Worm (Caenorhabditis elegans) whole organism, L4 larva: ENCODE measurements around the gene sel-7.

Source experiments
- T26A8.4 ChIP-seq: fragments of 200-800 bp; sonication (Bioruptor generic); IDR thresholded peaks from 2 replicates; pipeline ENCODE4 v1.3.6; 2022; ENCODE audit warnings: missing genetic modification characterization, missing compliant biosample characterization
- Y105C5A.15 ChIP-seq: fragments of 200-800 bp; sonication (Bioruptor generic); IDR thresholded peaks from 2 replicates; pipeline ENCODE4 v1.3.6; 2022; ENCODE audit warnings: missing genetic modification characterization, missing compliant biosample characterization
- ZK546.5 ChIP-seq, 2 experiments: sonication (generic microtip); optimal IDR thresholded peaks; 2 replicates each; lab custom pipeline; 2017; ENCODE audit warnings: missing biosample characterization in 2 of 2, missing genetic modification characterization in 2 of 2
- aha-1 ChIP-seq: fragments of 150-350 bp; peaks from one replicate; lab custom pipeline; 2014; ENCODE audit warnings: missing biosample characterization, missing genetic modification characterization
- arid-1 ChIP-seq: fragments of 200-800 bp; sonication (Bioruptor generic); conservative IDR thresholded peaks from 2 replicates; pipeline ENCODE4 v1.3.6; 2022; ENCODE audit warnings: missing genetic modification reagents, missing genetic modification characterization, missing compliant biosample characterization
- attf-4 ChIP-seq: sonication (generic microtip); optimal IDR thresholded peaks from 3 replicates; lab custom pipeline; 2017; ENCODE audit warnings: missing biosample characterization, missing genetic modification characterization
- ceh-20 ChIP-seq: fragments of 200-800 bp; sonication (Bioruptor generic); IDR thresholded peaks from 2 replicates; pipeline ENCODE4 v1.3.6; 2022; ENCODE audit warnings: missing genetic modification reagents, missing genetic modification characterization, missing compliant biosample characterization
- ces-1 ChIP-seq: fragments of 150-350 bp; sonication (generic microtip); optimal IDR thresholded peaks from 4 replicates; lab custom pipeline; 2014; ENCODE audit warnings: missing biosample characterization, missing genetic modification reagents, missing genetic modification characterization
- daf-16 ChIP-seq, 3 experiments: sonication (generic microtip); optimal IDR thresholded peaks; 2 replicates each; lab custom pipeline; 2016 to 2017; ENCODE audit warnings: missing genetic modification characterization in 3 of 3, missing genetic modification reagents in 3 of 3, mild to moderate bottlenecking in 2 of 3, missing compliant biosample characterization in 2 of 3, missing biosample characterization in 1 of 3, moderate library complexity in 1 of 3
- dmd-6 ChIP-seq: fragments of 200-800 bp; sonication (Bioruptor generic); IDR thresholded peaks from 2 replicates; pipeline ENCODE4 v1.3.6; 2022; ENCODE audit warnings: missing genetic modification reagents, missing genetic modification characterization, missing compliant biosample characterization
- dmd-8 ChIP-seq: fragments of 200-800 bp; sonication (Bioruptor generic); IDR thresholded peaks from 2 replicates; pipeline ENCODE4 v1.3.6; 2022; ENCODE audit warnings: missing genetic modification characterization, missing compliant biosample characterization
- dpl-1 ChIP-seq: fragments of 150-350 bp; optimal IDR thresholded peaks from 2 replicates; lab custom pipeline; 2014; ENCODE audit warnings: missing biosample characterization, missing genetic modification reagents, missing genetic modification characterization
- dve-1 ChIP-seq: sonication (generic microtip); optimal IDR thresholded peaks from 2 replicates; lab custom pipeline; 2017; ENCODE audit warnings: antibody characterized with exemption, mild to moderate bottlenecking, missing genetic modification characterization, missing compliant biosample characterization; ENCODE audit not compliant: insufficient read depth
- fkh-10 ChIP-seq: fragments of 150-350 bp; optimal IDR thresholded peaks from 2 replicates; lab custom pipeline; 2014; ENCODE audit warnings: missing biosample characterization, missing genetic modification reagents, missing genetic modification characterization
- gei-8 ChIP-seq: fragments of 200-800 bp; sonication (Bioruptor generic); optimal IDR thresholded peaks from 2 replicates; lab custom pipeline; 2018; ENCODE audit warnings: mild to moderate bottlenecking, missing genetic modification characterization, missing compliant biosample characterization
- hif-1 ChIP-seq, 2 experiments: sonication (generic microtip); optimal IDR thresholded peaks; 2 replicates each; lab custom pipeline; 2016 to 2017; ENCODE audit warnings: missing compliant biosample characterization in 2 of 2, missing genetic modification characterization in 2 of 2, missing genetic modification reagents in 2 of 2, missing genotype in 2 of 2, mild to moderate bottlenecking in 1 of 2
- hlh-11 ChIP-seq: fragments of 200-800 bp; sonication (Bioruptor generic); optimal IDR thresholded peaks from 2 replicates; lab custom pipeline; 2018; ENCODE audit warnings: mild to moderate bottlenecking, missing genetic modification characterization, missing compliant biosample characterization
- hmg-1.1 ChIP-seq: fragments of 200-800 bp; sonication (Bioruptor generic); IDR thresholded peaks from 2 replicates; pipeline ENCODE4 v1.3.6; 2022; ENCODE audit warnings: missing genetic modification reagents, missing genetic modification characterization, missing compliant biosample characterization
- jun-1 ChIP-seq: fragments of 150-350 bp; optimal IDR thresholded peaks from 2 replicates; lab custom pipeline; 2014; ENCODE audit warnings: missing biosample characterization, missing genetic modification reagents, missing genetic modification characterization
- lim-7 ChIP-seq: fragments of 200-800 bp; sonication (Bioruptor generic); IDR thresholded peaks from 2 replicates; pipeline ENCODE4 v1.3.6; 2022; ENCODE audit warnings: missing genetic modification characterization, missing compliant biosample characterization
- lin-29 ChIP-seq: fragments of 200-800 bp; sonication (Bioruptor generic); IDR thresholded peaks from 2 replicates; pipeline ENCODE4 v1.3.6; 2022; ENCODE audit warnings: missing genetic modification reagents, missing genetic modification characterization, missing compliant biosample characterization
- lin-38 ChIP-seq: fragments of 200-800 bp; sonication (Bioruptor generic); IDR thresholded peaks from 2 replicates; pipeline ENCODE4 v1.3.6; 2022; ENCODE audit warnings: missing genetic modification reagents, missing genetic modification characterization, missing compliant biosample characterization
- lin-39 ChIP-seq: fragments of 150-350 bp; optimal IDR thresholded peaks from 2 replicates; lab custom pipeline; 2014; ENCODE audit warnings: missing biosample characterization, missing genetic modification reagents, missing genetic modification characterization
- lsy-2 ChIP-seq, 2 experiments: fragments of 150-350 bp in 1 of 2; sonication (generic microtip) in 1 of 2; optimal IDR thresholded peaks; 2 replicates each; lab custom pipeline; 2014 to 2017; ENCODE audit warnings: missing biosample characterization in 2 of 2, missing genetic modification characterization in 2 of 2
- mdl-1 ChIP-seq, 2 experiments: fragments of 150-350 bp in 1 of 2; sonication (generic microtip) in 1 of 2; optimal IDR thresholded peaks; 2 replicates each; lab custom pipeline; 2014 to 2017; ENCODE audit warnings: missing biosample characterization in 2 of 2, missing genetic modification characterization in 2 of 2
- mes-2 ChIP-seq: sonication (generic microtip); optimal IDR thresholded peaks from 2 replicates; lab custom pipeline; 2016; ENCODE audit warnings: missing genotype, mild to moderate bottlenecking, missing genetic modification characterization, missing compliant biosample characterization; ENCODE audit not compliant: poor library complexity, severe bottlenecking
- nhr-11 ChIP-seq: fragments of 150-350 bp; optimal IDR thresholded peaks from 2 replicates; lab custom pipeline; 2014; ENCODE audit warnings: missing biosample characterization, missing genetic modification characterization
- nhr-41 ChIP-seq: fragments of 200-800 bp; sonication (Bioruptor generic); IDR thresholded peaks from 2 replicates; pipeline ENCODE4 v1.3.6; 2022; ENCODE audit warnings: missing genetic modification reagents, missing genetic modification characterization, missing compliant biosample characterization
- nhr-48 ChIP-seq: sonication (generic microtip); optimal IDR thresholded peaks from 2 replicates; lab custom pipeline; 2016; ENCODE audit warnings: mild to moderate bottlenecking, missing genetic modification characterization, missing compliant biosample characterization
- pha-4 ChIP-seq, 2 experiments: fragments of 150-350 bp in 1 of 2; fragments of 200-800 bp in 1 of 2; sonication (Bioruptor generic) in 1 of 2; IDR thresholded peaks in 1 of 2; optimal IDR thresholded peaks in 1 of 2; 2 replicates each; pipeline versions ENCODE4 v1.3.6 to Lab custom; 2014 to 2022; ENCODE audit warnings: missing genetic modification characterization in 2 of 2, missing genetic modification reagents in 2 of 2, missing biosample characterization in 1 of 2, missing compliant biosample characterization in 1 of 2
- set-16 ChIP-seq: fragments of 200-800 bp; sonication (Bioruptor generic); IDR thresholded peaks from 2 replicates; pipeline ENCODE4 v1.3.6; 2022; ENCODE audit warnings: missing genetic modification reagents, missing genetic modification characterization, missing compliant biosample characterization
- unc-62 ChIP-seq, 3 experiments: fragments of 150-350 bp in 1 of 3; sonication (generic microtip); optimal IDR thresholded peaks in 2 of 3; peaks in 1 of 3; 1 replicate in 1 of 3; 2 replicates in 2 of 3; lab custom pipeline; 2014 to 2017; ENCODE audit warnings: missing biosample characterization in 3 of 3, missing genetic modification characterization in 3 of 3, missing genetic modification reagents in 3 of 3, missing genotype in 1 of 3

The sel-7 gene

ce11 chrX:14297209-14297608 is 43.1 kb downstream of the sel-7 start (continued):
- no peak for TF ChIP-seq ZK546.5 (tag; optimal IDR thresholded peaks at IDR 0.05; lab: Kevin White, UChicago)
- TF ChIP-seq attf-4 (tag; lab: Kevin White, UChicago): no peak
- TF ChIP-seq dpl-1 (GFP tag; lab: Kevin White, UChicago): peak; percentile 61
- peak; percentile 79 for TF ChIP-seq ceh-20 (GFP tag; lab: Robert Waterston, UW)
- TF ChIP-seq dmd-8 (GFP tag; lab: Robert Waterston, UW): no peak
- TF ChIP-seq arid-1 (GFP tag; lab: Robert Waterston, UW): no peak
- TF ChIP-seq lim-7 (GFP tag; lab: Robert Waterston, UW): peak; percentile 46; the same call in 1 of the 2 replicates
- no peak for TF ChIP-seq lin-29 (GFP tag; lab: Robert Waterston, UW)
- TF ChIP-seq T26A8.4 (GFP tag; lab: Robert Waterston, UW): 0 out of 2 replicates have a peak, but pooled peaks have one; percentile 61
- peak; percentile 82 for TF ChIP-seq hlh-11 (tag; lab: Kevin White, UChicago)
- TF ChIP-seq pha-4 (GFP tag; IDR thresholded peaks at IDR 0.05; lab: Robert Waterston, UW): no peak
- peak; percentile 10 for TF ChIP-seq pha-4 (tag; optimal IDR thresholded peaks at IDR 0.05; lab: Kevin White, UChicago)
- peak in 1 of 2 experiments; percentile 99 for TF ChIP-seq unc-62 (GFP tag; optimal IDR thresholded peaks at IDR 0.05 in 1 of 2; lab: Kevin White, UChicago)
- TF ChIP-seq unc-62 (tag; optimal IDR thresholded peaks at IDR 0.05; lab: Kevin White, UChicago): no peak
- TF ChIP-seq dmd-6 (GFP tag; lab: Robert Waterston, UW): peak; percentile 65
- peak; percentile 72 for TF ChIP-seq mes-2
- TF ChIP-seq Y105C5A.15 (GFP tag; lab: Robert Waterston, UW): no peak
- TF ChIP-seq nhr-11 (tag; lab: Kevin White, UChicago): peak; percentile 59
- peak; percentile 66 for TF ChIP-seq fkh-10 (GFP tag; lab: Kevin White, UChicago)
- TF ChIP-seq mdl-1 (tag; optimal IDR thresholded peaks at IDR 0.05; lab: Kevin White, UChicago): peak; percentile 14 to 60
- peak; percentile 78 for TF ChIP-seq dve-1 (tag; lab: Kevin White, UChicago)
- peak; percentile 37 for TF ChIP-seq nhr-48 (tag; lab: Kevin White, UChicago)
- TF ChIP-seq, all 104 proteins: peak for 39

- TF ChIP-seq hif-1 (tag; optimal IDR thresholded peaks at IDR 0.05; lab: Kevin White, UChicago): no peak
- no peak for TF ChIP-seq nhr-41
- no peak for TF ChIP-seq lin-38 (GFP tag; lab: Robert Waterston, UW)
- no peak for TF ChIP-seq hmg-1.1 (GFP tag; lab: Robert Waterston, UW)
- TF ChIP-seq gei-8 (GFP tag; lab: Kevin White, UChicago): no peak
- TF ChIP-seq attf-4 (tag; lab: Kevin White, UChicago): no peak
- TF ChIP-seq jun-1 (tag; lab: Kevin White, UChicago): no peak
Observed at ce11 chrX:14296559-14296958, 43.7 kb downstream of the sel-7 start, which contains the start of gene madd-3. TSS of gene madd-3 (minus strand) at chrX:14296659.

ce11 chrX:14292632-14293031 is 47.6 kb downstream of the sel-7 start:
- TF ChIP-seq ces-1 (GFP tag; lab: Kevin White, UChicago): no peak
- no peak for TF ChIP-seq lim-7 (GFP tag; lab: Robert Waterston, UW)
- TF ChIP-seq aha-1 (tag; lab: Kevin White, UChicago): peak; percentile 47
- TF ChIP-seq nhr-11 (tag; lab: Kevin White, UChicago): peak; percentile 19
- TF ChIP-seq T26A8.4 (GFP tag; lab: Robert Waterston, UW): no peak
- TF ChIP-seq set-16 (GFP tag; lab: Robert Waterston, UW): peak; percentile 22; the same call in 1 of the 2 replicates
- TF ChIP-seq hlh-11 (tag; lab: Kevin White, UChicago): peak; percentile 29
- peak in 1 of 2 experiments; percentile 72 for TF ChIP-seq daf-16 (GFP tag; optimal IDR thresholded peaks at IDR 0.05; lab: Kevin White, UChicago)
- TF ChIP-seq daf-16 (tag; optimal IDR thresholded peaks at IDR 0.05; lab: Kevin White, UChicago): no peak
- no peak for TF ChIP-seq lsy-2 (tag; optimal IDR thresholded peaks at IDR 0.05; lab: Kevin White, UChicago)

ce11 chrX:14289993-14290392 is 50.3 kb downstream of the sel-7 start:
- TF ChIP-seq lin-39 (no peak), aha-1 (tag; lab: Kevin White, UChicago) (peak; percentile 73), set-16 (GFP tag; lab: Robert Waterston, UW) (peak; percentile 82)
